Worm (Caenorhabditis elegans) whole organism, late embryonic: ENCODE data around the gene F01G4.6.

Experiments used
- K09A11.1 ChIP-seq: sonication (generic microtip); optimal IDR thresholded peaks from 2 replicates; lab custom pipeline; 2017; ENCODE audit warnings: antibody characterized with exemption, mild to moderate bottlenecking, missing genetic modification characterization, missing compliant biosample characterization; ENCODE audit not compliant: insufficient read depth
- ama-1 ChIP-seq: fragments of 150-350 bp; optimal IDR thresholded peaks from 2 replicates; lab custom pipeline; 2014
- ceh-24 ChIP-seq: sonication (generic microtip); optimal IDR thresholded peaks from 2 replicates; lab custom pipeline; 2016; ENCODE audit warnings: mild to moderate bottlenecking, missing genetic modification characterization, missing compliant biosample characterization
- che-1 ChIP-seq: sonication (generic microtip); optimal IDR thresholded peaks from 2 replicates; lab custom pipeline; 2016; ENCODE audit warnings: mild to moderate bottlenecking, missing genetic modification characterization, missing compliant biosample characterization
- fkh-10 ChIP-seq: fragments of 150-350 bp; optimal IDR thresholded peaks from 2 replicates; lab custom pipeline; 2014; ENCODE audit warnings: missing biosample characterization, missing genetic modification reagents, missing genetic modification characterization
- hlh-13 ChIP-seq: fragments of 200-800 bp; sonication (Bioruptor generic); optimal IDR thresholded peaks from 2 replicates; lab custom pipeline; 2018; ENCODE audit warnings: mild to moderate bottlenecking, missing genetic modification characterization, missing compliant biosample characterization
- lim-6 ChIP-seq: sonication (generic microtip); optimal IDR thresholded peaks from 2 replicates; lab custom pipeline; 2016; ENCODE audit warnings: missing genetic modification characterization, missing compliant biosample characterization
- madf-2 ChIP-seq: sonication (generic microtip); optimal IDR thresholded peaks from 2 replicates; lab custom pipeline; 2017; ENCODE audit warnings: missing genetic modification characterization, missing compliant biosample characterization
- pag-3 ChIP-seq: sonication (generic microtip); optimal IDR thresholded peaks from 2 replicates; lab custom pipeline; 2016; ENCODE audit warnings: missing compliant biosample characterization, missing genetic modification characterization, borderline replicate concordance

ce11 chrIV:11159886-11160285 is 10.6 kb upstream of the F01G4.6 start, which contains the start of gene mboa-4:
- TF ChIP-seq madf-2 (tag; lab: Kevin White, UChicago) (no peak), ama-1 (lab: Kevin White, UChicago) (no peak), hlh-13 (GFP tag; lab: Kevin White, UChicago) (no peak), K09A11.1 (tag; lab: Kevin White, UChicago) (no peak), pag-3 (tag; lab: Kevin White, UChicago) (no peak), lim-6 (no peak), fkh-10 (GFP tag; lab: Kevin White, UChicago) (no peak), ceh-24 (tag; lab: Kevin White, UChicago) (no peak), che-1 (tag; lab: Kevin White, UChicago) (no peak)
